Fruit fly (Drosophila melanogaster) whole organism, pupa: ENCODE data around the gene spir.

Experiments used
- CG10348 ChIP-seq: fragments of 200-800 bp; sonication (Bioruptor generic); IDR thresholded peaks from 2 replicates; pipeline ENCODE4 v1.3.6; 2022; ENCODE audit warnings: missing biosample characterization, missing genetic modification characterization
- CG12605 ChIP-seq: fragments of 200-800 bp; sonication (Bioruptor generic); IDR thresholded peaks from 2 replicates; pipeline ENCODE4 v1.3.6; 2022; ENCODE audit warnings: missing biosample characterization, missing genetic modification characterization
- CG13204 ChIP-seq: fragments of 200-800 bp; sonication (Bioruptor generic); optimal IDR thresholded peaks from 2 replicates; lab custom pipeline; 2018; ENCODE audit warnings: missing biosample characterization, mild to moderate bottlenecking, missing genetic modification characterization, moderate library complexity
- CG14655 ChIP-seq: fragments of 200-800 bp; sonication (Bioruptor generic); optimal IDR thresholded peaks from 3 replicates; lab custom pipeline; 2017; ENCODE audit warnings: mild to moderate bottlenecking, missing biosample characterization, missing genetic modification reagents, missing genetic modification characterization
- CG15710 ChIP-seq: fragments of 200-800 bp; sonication (Bioruptor generic); optimal IDR thresholded peaks from 2 replicates; lab custom pipeline; 2018; ENCODE audit warnings: missing biosample characterization, mild to moderate bottlenecking, missing genetic modification characterization, moderate library complexity
- CG17806 ChIP-seq: fragments of 200-800 bp; sonication (Bioruptor generic); optimal IDR thresholded peaks from 2 replicates; lab custom pipeline; 2018; ENCODE audit warnings: missing biosample characterization, mild to moderate bottlenecking, missing genetic modification characterization, moderate library complexity
- CG32121 ChIP-seq: fragments of 200-800 bp; sonication (Bioruptor generic); IDR thresholded peaks from 2 replicates; pipeline ENCODE4 v1.3.6; 2022; ENCODE audit warnings: missing biosample characterization, missing genetic modification characterization
- CG34367 ChIP-seq: fragments of 200-800 bp; sonication (Bioruptor generic); optimal IDR thresholded peaks from 2 replicates; lab custom pipeline; 2018; ENCODE audit warnings: missing biosample characterization, mild to moderate bottlenecking, missing genetic modification characterization
- CG4496 ChIP-seq: fragments of 200-800 bp; sonication (Bioruptor generic); IDR thresholded peaks from 3 replicates; pipeline ENCODE4 v1.3.6; 2022; ENCODE audit warnings: missing biosample characterization, missing genetic modification characterization
- CG8159 ChIP-seq: fragments of 200-800 bp; sonication (Bioruptor generic); optimal IDR thresholded peaks from 3 replicates; lab custom pipeline; 2018; ENCODE audit warnings: missing biosample characterization, mild to moderate bottlenecking, missing genetic modification characterization, moderate library complexity
- CG8301 ChIP-seq: fragments of 200-800 bp; sonication (Bioruptor generic); optimal IDR thresholded peaks from 2 replicates; lab custom pipeline; 2018; ENCODE audit warnings: missing biosample characterization, mild to moderate bottlenecking, missing genetic modification characterization
- CG9948 ChIP-seq: fragments of 200-800 bp; sonication (Bioruptor generic); optimal IDR thresholded peaks from 2 replicates; lab custom pipeline; 2018; ENCODE audit warnings: missing biosample characterization, mild to moderate bottlenecking, missing genetic modification characterization, moderate library complexity
- D1 ChIP-seq: fragments of 200-800 bp; sonication (Bioruptor generic); optimal IDR thresholded peaks from 2 replicates; lab custom pipeline; 2018; ENCODE audit warnings: missing biosample characterization, mild to moderate bottlenecking, missing genetic modification characterization, moderate library complexity
- EcR ChIP-seq: fragments of 200-800 bp; sonication (Bioruptor generic); optimal IDR thresholded peaks from 3 replicates; lab custom pipeline; 2019; ENCODE audit warnings: missing biosample characterization, missing genetic modification characterization, mild to moderate bottlenecking, moderate library complexity, missing genetic modification reagents
- Ets98B ChIP-seq: fragments of 200-800 bp; sonication (Bioruptor generic); IDR thresholded peaks from 2 replicates; pipeline ENCODE4 v1.3.6; 2022; ENCODE audit warnings: missing biosample characterization, missing genetic modification characterization
- Pif1A ChIP-seq: fragments of 200-800 bp; sonication (Bioruptor generic); optimal IDR thresholded peaks from 3 replicates; lab custom pipeline; 2016; ENCODE audit warnings: missing biosample characterization, missing genetic modification characterization
- Pif1B ChIP-seq: fragments of 200-800 bp; sonication (Bioruptor generic); optimal IDR thresholded peaks from 3 replicates; lab custom pipeline; 2016; ENCODE audit warnings: missing biosample characterization, missing genetic modification characterization
- Snoo ChIP-seq: fragments of 200-800 bp; sonication (Bioruptor generic); optimal IDR thresholded peaks from 3 replicates; lab custom pipeline; 2017; ENCODE audit warnings: missing biosample characterization, mild to moderate bottlenecking, missing genetic modification characterization, inconsistent platforms
- fd96Ca ChIP-seq: fragments of 200-800 bp; sonication (Bioruptor generic); IDR thresholded peaks from 3 replicates; pipeline ENCODE4 v1.3.6; 2022; ENCODE audit warnings: missing biosample characterization, missing genetic modification characterization
- gl ChIP-seq: fragments of 200-800 bp; sonication (Bioruptor generic); optimal IDR thresholded peaks from 2 replicates; lab custom pipeline; 2018; ENCODE audit warnings: missing biosample characterization, mild to moderate bottlenecking, missing genetic modification characterization
- rn ChIP-seq: fragments of 200-800 bp; sonication (Bioruptor generic); IDR thresholded peaks from 2 replicates; pipeline ENCODE4 v1.3.6; 2022; ENCODE audit warnings: missing biosample characterization, missing genetic modification characterization

The spir gene

DNA sequence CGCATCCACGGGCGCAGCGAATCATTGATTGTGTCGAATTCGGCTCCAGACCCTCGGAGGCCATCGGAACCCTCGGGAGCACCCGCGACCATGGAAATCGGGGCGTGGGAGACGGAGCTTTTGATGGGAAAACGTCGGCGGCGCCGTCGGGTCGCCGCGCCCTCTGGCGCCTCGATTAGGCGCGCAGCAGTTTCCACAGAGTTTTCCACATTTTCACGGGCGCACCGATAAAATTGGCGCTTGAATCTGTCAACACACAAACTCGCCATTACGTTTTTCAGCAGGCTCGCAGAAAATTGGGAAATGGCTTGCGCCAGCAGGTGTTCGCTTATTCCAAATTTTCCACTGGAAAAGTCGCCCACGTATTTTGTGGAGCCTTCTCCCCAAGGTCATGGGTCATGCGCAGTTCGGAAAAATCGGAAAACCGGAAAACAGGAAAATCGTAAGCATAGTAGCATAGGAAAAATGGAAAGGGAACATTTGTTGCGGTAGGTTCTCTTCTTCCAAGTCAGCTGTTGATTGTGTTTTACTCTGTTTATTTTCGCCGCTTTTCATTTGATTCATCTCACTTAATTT, 3.8 kb downstream of the spir start:
- TF ChIP-seq D1 (tag; lab: Kevin White, UChicago): no peak
- 0 out of 2 replicates have a peak, but pooled peaks have one; percentile 32 for TF ChIP-seq CG12605 (GFP tag; lab: Robert Waterston, UW)

dm6 chr2L:20321207-20321773, 10.3 kb downstream of the spir start:
- no peak for TF ChIP-seq CG9948 (tag; lab: Kevin White, UChicago)
- TF ChIP-seq CG15710 (tag; lab: Kevin White, UChicago): no peak
- no peak for TF ChIP-seq CG34367 (tag; lab: Kevin White, UChicago)
- TF ChIP-seq CG8301 (tag; lab: Kevin White, UChicago): no peak
- TF ChIP-seq fd96Ca (GFP tag; lab: Robert Waterston, UW): 0 out of 3 replicates have a peak, but pooled peaks have one; percentile 33
- TF ChIP-seq CG13204 (GFP tag; lab: Kevin White, UChicago): peak; percentile 62
- TF ChIP-seq CG8159: no peak
- TF ChIP-seq CG32121 (GFP tag; lab: Robert Waterston, UW): no peak
- TF ChIP-seq rn (GFP tag; lab: Robert Waterston, UW): no peak
- TF ChIP-seq Pif1B: no peak
- TF ChIP-seq gl (tag; lab: Kevin White, UChicago): no peak
- TF ChIP-seq, all 21 proteins: peak for 2

- no peak for TF ChIP-seq CG4496
- no peak for TF ChIP-seq CG8159
- no peak for TF ChIP-seq CG32121 (GFP tag; lab: Robert Waterston, UW)
- TF ChIP-seq CG13204 (GFP tag; lab: Kevin White, UChicago): no peak
- no peak for TF ChIP-seq D1 (tag; lab: Kevin White, UChicago)
- TF ChIP-seq fd96Ca (GFP tag; lab: Robert Waterston, UW): no peak
- TF ChIP-seq rn (GFP tag; lab: Robert Waterston, UW): no peak
- no peak for TF ChIP-seq CG14655 (GFP tag; lab: Kevin White, UChicago)
- no peak for TF ChIP-seq CG34367 (tag; lab: Kevin White, UChicago)
- TF ChIP-seq Snoo (tag; lab: Kevin White, UChicago): no peak
- no peak for TF ChIP-seq CG8301 (tag; lab: Kevin White, UChicago)
- TF ChIP-seq CG15710 (tag; lab: Kevin White, UChicago): no peak
- no peak for TF ChIP-seq CG17806 (tag; lab: Kevin White, UChicago)
- no peak for TF ChIP-seq CG9948 (tag; lab: Kevin White, UChicago)
- no peak for TF ChIP-seq EcR (GFP tag; lab: Kevin White, UChicago)
- no peak for TF ChIP-seq CG10348 (GFP tag; lab: Robert Waterston, UW)
- no peak for TF ChIP-seq Ets98B
- no peak for TF ChIP-seq CG12605 (GFP tag; lab: Robert Waterston, UW)
Observed at dm6 chr2L:20322013-20322638, 11.1 kb downstream of the spir start.

DNA sequence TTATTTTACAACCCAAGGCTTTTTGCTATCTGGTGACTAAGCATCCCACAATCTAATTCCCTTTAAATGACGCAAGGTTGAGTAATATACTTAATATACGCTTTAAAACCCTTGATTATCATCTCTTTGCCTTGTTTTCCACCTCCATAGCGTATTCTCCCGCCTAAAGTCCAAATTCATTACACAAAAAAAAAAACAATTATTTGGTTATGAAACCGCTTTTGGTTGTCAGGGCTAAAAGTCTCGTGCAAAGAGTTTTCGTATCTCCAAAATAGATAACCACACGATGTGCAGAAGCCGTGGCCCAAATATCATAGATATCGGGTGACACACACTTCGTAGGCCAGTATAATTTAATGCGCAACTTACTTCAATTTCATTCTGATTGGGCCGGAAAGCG, 14.4 kb downstream of the spir start:
- TF ChIP-seq Snoo (tag; lab: Kevin White, UChicago) (no peak), Pif1A (GFP tag; lab: Kevin White, UChicago) (no peak), rn (GFP tag; lab: Robert Waterston, UW) (no peak), gl (tag; lab: Kevin White, UChicago) (no peak), CG17806 (tag; lab: Kevin White, UChicago) (no peak), CG15710 (tag; lab: Kevin White, UChicago) (no peak), D1 (tag; lab: Kevin White, UChicago) (no peak), CG32121 (GFP tag; lab: Robert Waterston, UW) (no peak), fd96Ca (GFP tag; lab: Robert Waterston, UW) (no peak), Ets98B (no peak), Pif1B (no peak), CG4496 (no peak), CG10348 (GFP tag; lab: Robert Waterston, UW) (no peak), CG9948 (tag; lab: Kevin White, UChicago) (no peak), CG14655 (GFP tag; lab: Kevin White, UChicago) (no peak), CG8159 (no peak), CG12605 (GFP tag; lab: Robert Waterston, UW) (no peak), EcR (GFP tag; lab: Kevin White, UChicago) (no peak), CG13204 (GFP tag; lab: Kevin White, UChicago) (no peak), CG8301 (tag; lab: Kevin White, UChicago) (no peak)

DNA sequence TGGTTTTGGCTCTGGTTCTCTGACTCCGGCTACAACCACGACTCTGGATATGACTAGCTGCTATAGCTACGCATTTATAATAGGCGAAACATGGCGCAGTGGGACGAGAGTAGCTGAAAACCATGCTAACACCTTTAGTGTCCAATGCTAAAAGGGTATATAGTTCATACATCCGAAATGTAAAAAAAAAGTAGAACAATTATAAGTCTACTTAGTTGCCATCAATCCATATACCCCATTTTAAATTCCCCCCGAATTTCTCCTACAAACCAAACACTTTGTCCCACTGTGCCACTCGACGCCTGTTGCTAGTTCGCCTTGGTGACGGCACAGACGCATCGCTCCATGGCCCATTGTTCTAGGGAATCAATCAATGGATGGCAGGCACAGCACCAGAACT, 15.3 kb downstream of the spir start:
- TF ChIP-seq rn (GFP tag; lab: Robert Waterston, UW): peak; percentile 80
- peak; percentile 96 for TF ChIP-seq CG8301 (tag; lab: Kevin White, UChicago)
- peak; percentile 23 for TF ChIP-seq CG13204 (GFP tag; lab: Kevin White, UChicago)
- peak; percentile 95 for TF ChIP-seq Pif1A (GFP tag; lab: Kevin White, UChicago)
- TF ChIP-seq CG32121 (GFP tag; lab: Robert Waterston, UW): peak; percentile 91
- TF ChIP-seq CG10348 (GFP tag; lab: Robert Waterston, UW): peak; percentile 58
- TF ChIP-seq CG12605 (GFP tag; lab: Robert Waterston, UW): peak; percentile 84
- peak; percentile 74 for TF ChIP-seq CG34367 (tag; lab: Kevin White, UChicago)
- peak; percentile 96 for TF ChIP-seq fd96Ca (GFP tag; lab: Robert Waterston, UW)
- peak; percentile 81 for TF ChIP-seq gl (tag; lab: Kevin White, UChicago)
- peak; percentile 97 for TF ChIP-seq CG4496
- TF ChIP-seq CG14655 (GFP tag; lab: Kevin White, UChicago): peak; percentile 96
- TF ChIP-seq EcR (GFP tag; lab: Kevin White, UChicago): peak; percentile 24
- peak; percentile 62 for TF ChIP-seq CG15710 (tag; lab: Kevin White, UChicago)
- TF ChIP-seq Ets98B: peak; percentile 95
- TF ChIP-seq CG8159: peak; percentile 93
- peak; percentile 84 for TF ChIP-seq D1 (tag; lab: Kevin White, UChicago)
- no peak for TF ChIP-seq Snoo (tag; lab: Kevin White, UChicago)
- peak; percentile 90 for TF ChIP-seq Pif1B
- peak; percentile 94 for TF ChIP-seq CG17806 (tag; lab: Kevin White, UChicago)
- peak; percentile 93 for TF ChIP-seq CG9948 (tag; lab: Kevin White, UChicago)
